Fruit fly (Drosophila melanogaster) whole organism, adult: ENCODE data around the gene CG14357.

ENCODE experiments used
- CG11617 ChIP-seq: fragments of 200-800 bp; sonication (Bioruptor generic); optimal IDR thresholded peaks from 2 replicates; lab custom pipeline; 2017; ENCODE audit warnings: mild to moderate bottlenecking, missing biosample characterization, missing genetic modification reagents, missing genetic modification characterization
- CG14711 ChIP-seq: fragments of 200-800 bp; sonication (Bioruptor generic); optimal IDR thresholded peaks from 2 replicates; lab custom pipeline; 2018; ENCODE audit warnings: missing biosample characterization, mild to moderate bottlenecking, missing genetic modification characterization, moderate library complexity
- CG33017 ChIP-seq: fragments of 200-800 bp; sonication (Bioruptor generic); optimal IDR thresholded peaks from 2 replicates; lab custom pipeline; 2018; ENCODE audit warnings: missing biosample characterization, mild to moderate bottlenecking, missing genetic modification characterization, moderate library complexity
- CG7045 ChIP-seq: fragments of 200-800 bp; sonication (Bioruptor generic); optimal IDR thresholded peaks from 2 replicates; lab custom pipeline; 2017; ENCODE audit warnings: missing biosample characterization, mild to moderate bottlenecking, missing genetic modification characterization
- Hr96 ChIP-seq: fragments of 200-800 bp; sonication (Bioruptor generic); optimal IDR thresholded peaks from 2 replicates; lab custom pipeline; 2016; ENCODE audit warnings: missing biosample characterization, missing genetic modification characterization
- toe ChIP-seq: fragments of 200-800 bp; sonication (Bioruptor generic); optimal IDR thresholded peaks from 2 replicates; lab custom pipeline; 2016; ENCODE audit warnings: missing biosample characterization, missing genetic modification characterization

DNA sequence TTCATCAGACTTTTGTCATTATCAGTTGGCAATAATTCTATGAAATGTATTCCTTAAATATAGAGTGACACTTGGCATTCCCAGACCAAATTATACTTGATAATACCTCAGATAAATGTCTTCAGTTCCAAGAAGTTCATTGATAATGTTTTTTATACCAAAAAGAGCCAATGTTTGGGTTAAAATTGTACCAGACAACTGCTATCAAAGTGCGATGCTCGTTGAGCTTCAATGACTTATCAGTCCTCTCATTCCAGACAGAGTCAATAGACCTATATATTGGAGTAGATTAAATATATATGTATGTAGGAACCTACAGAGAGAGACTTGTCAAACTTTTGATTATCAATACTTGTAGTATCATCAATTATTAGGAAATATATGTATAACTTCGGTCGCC, 46.7 kb downstream of the CG14357 start:
- TF ChIP-seq CG7045 (GFP tag; lab: Kevin White, UChicago) (no peak), CG11617 (GFP tag; lab: Kevin White, UChicago) (no peak), Hr96 (GFP tag; lab: Kevin White, UChicago) (no peak), toe (no peak), CG14711 (no peak), CG33017 (tag; lab: Kevin White, UChicago) (no peak)
